Fruit fly (Drosophila melanogaster) whole organism, embryonic: ENCODE data around the gene chic.
A peak's percentile ranks its signal among the peaks of the same experiment; 100 is the strongest.

Experiments used
- Abd-B ChIP-seq: fragments of 200-800 bp; sonication (Bioruptor generic); optimal IDR thresholded peaks from 2 replicates; lab custom pipeline; 2018; ENCODE audit warnings: missing biosample characterization, mild to moderate bottlenecking, missing genetic modification characterization, moderate library complexity
- Ada2b ChIP-seq: fragments of 200-800 bp; sonication (Bioruptor generic); IDR thresholded peaks from 2 replicates; pipeline ENCODE4 v1.3.6; 2022; ENCODE audit warnings: missing biosample characterization, missing genetic modification characterization
- Aef1 ChIP-seq: fragments of 200-800 bp; sonication (Bioruptor generic); IDR thresholded peaks from 3 replicates; pipeline ENCODE4 v1.3.6; 2022; ENCODE audit warnings: missing biosample characterization, missing genetic modification characterization
- Atf6 ChIP-seq: fragments of 200-800 bp; sonication (Bioruptor generic); IDR thresholded peaks from 2 replicates; pipeline ENCODE4 v1.3.6; 2022; ENCODE audit warnings: missing biosample characterization, missing genetic modification characterization
- B-H2 ChIP-seq: fragments of 200-800 bp; sonication (Bioruptor generic); optimal IDR thresholded peaks from 2 replicates; lab custom pipeline; 2018; ENCODE audit warnings: missing biosample characterization, mild to moderate bottlenecking, missing genetic modification characterization
- CG10366 ChIP-seq: fragments of 200-800 bp; sonication (Bioruptor generic); IDR thresholded peaks from 2 replicates; pipeline ENCODE4 v1.3.6; 2022; ENCODE audit warnings: missing biosample characterization, missing genetic modification characterization
- CG10543 ChIP-seq: fragments of 200-800 bp; sonication (Bioruptor generic); optimal IDR thresholded peaks from 3 replicates; lab custom pipeline; 2017; ENCODE audit warnings: missing biosample characterization, mild to moderate bottlenecking, missing genetic modification characterization, moderate library complexity
- CG10654 ChIP-seq: fragments of 200-800 bp; sonication (Bioruptor generic); optimal IDR thresholded peaks from 2 replicates; lab custom pipeline; 2016; ENCODE audit warnings: missing biosample characterization, missing genetic modification characterization
- CG10979 ChIP-seq: fragments of 200-800 bp; sonication (Bioruptor generic); optimal IDR thresholded peaks from 2 replicates; lab custom pipeline; 2018; ENCODE audit warnings: missing biosample characterization, mild to moderate bottlenecking, missing genetic modification characterization, moderate library complexity
- CG12299 ChIP-seq: fragments of 200-800 bp; sonication (Bioruptor generic); optimal IDR thresholded peaks from 2 replicates; lab custom pipeline; 2018; ENCODE audit warnings: missing biosample characterization, mild to moderate bottlenecking, missing genetic modification characterization
- CG1233 ChIP-seq: fragments of 200-800 bp; sonication (Bioruptor generic); optimal IDR thresholded peaks from 4 replicates; lab custom pipeline; 2018; ENCODE audit warnings: missing biosample characterization, mild to moderate bottlenecking, missing genetic modification characterization
- CG12659 ChIP-seq: fragments of 200-800 bp; sonication (Bioruptor generic); optimal IDR thresholded peaks from 3 replicates; lab custom pipeline; 2017; ENCODE audit warnings: mild to moderate bottlenecking, missing biosample characterization, missing genetic modification reagents, missing genetic modification characterization
- CG13624 ChIP-seq: fragments of 200-800 bp; sonication (Bioruptor generic); optimal IDR thresholded peaks from 2 replicates; lab custom pipeline; 2016; ENCODE audit warnings: missing biosample characterization, missing genetic modification characterization
- CG14710 ChIP-seq: fragments of 200-800 bp; sonication (Bioruptor generic); optimal IDR thresholded peaks from 3 replicates; lab custom pipeline; 2019; ENCODE audit warnings: missing biosample characterization, mild to moderate bottlenecking, missing genetic modification characterization, moderate library complexity
- CG15269 ChIP-seq: fragments of 200-800 bp; sonication (Bioruptor generic); optimal IDR thresholded peaks from 2 replicates; lab custom pipeline; 2018; ENCODE audit warnings: missing biosample characterization, mild to moderate bottlenecking, missing genetic modification characterization, moderate library complexity
- CG1647 ChIP-seq: fragments of 200-800 bp; sonication (Bioruptor generic); optimal IDR thresholded peaks from 3 replicates; lab custom pipeline; 2016; ENCODE audit warnings: missing biosample characterization, missing genetic modification characterization
- CG17359 ChIP-seq: fragments of 200-800 bp; sonication (Bioruptor generic); optimal IDR thresholded peaks from 3 replicates; lab custom pipeline; 2018; ENCODE audit warnings: missing biosample characterization, mild to moderate bottlenecking, missing genetic modification characterization, moderate library complexity
- CG17361 ChIP-seq: fragments of 200-800 bp; sonication (Bioruptor generic); IDR thresholded peaks from 3 replicates; pipeline ENCODE4 v1.3.6; 2022; ENCODE audit warnings: missing biosample characterization, missing genetic modification characterization
- CG18262 ChIP-seq: fragments of 200-800 bp; optimal IDR thresholded peaks from 3 replicates; lab custom pipeline; 2019; ENCODE audit warnings: missing biosample characterization, mild to moderate bottlenecking, missing genetic modification characterization, moderate library complexity
- CG30403 ChIP-seq: fragments of 200-800 bp; sonication (Bioruptor generic); optimal IDR thresholded peaks from 3 replicates; lab custom pipeline; 2016; ENCODE audit warnings: missing biosample characterization, missing genetic modification characterization
- CG3065 ChIP-seq: fragments of 200-800 bp; sonication (Bioruptor generic); optimal IDR thresholded peaks from 2 replicates; lab custom pipeline; 2016; ENCODE audit warnings: missing biosample characterization, missing genetic modification characterization
- CG32532 ChIP-seq: fragments of 200-800 bp; sonication (Bioruptor generic); IDR thresholded peaks from 2 replicates; pipeline ENCODE4 v1.3.6; 2022; ENCODE audit warnings: missing biosample characterization, missing genetic modification characterization
- CG3995 ChIP-seq: fragments of 200-800 bp; sonication (Bioruptor generic); optimal IDR thresholded peaks from 3 replicates; lab custom pipeline; 2016; ENCODE audit warnings: missing biosample characterization, missing genetic modification characterization
- CG4820 ChIP-seq: fragments of 200-800 bp; sonication (Bioruptor generic); optimal IDR thresholded peaks from 3 replicates; lab custom pipeline; 2016; ENCODE audit warnings: missing biosample characterization, missing genetic modification characterization
- CG7357 ChIP-seq: fragments of 200-800 bp; sonication (Bioruptor generic); IDR thresholded peaks from 3 replicates; pipeline ENCODE4 v1.3.6; 2022; ENCODE audit warnings: missing biosample characterization, missing genetic modification characterization
- CG8290 ChIP-seq, 3 experiments: fragments of 200-800 bp; sonication (Bioruptor generic); optimal IDR thresholded peaks; 2 replicates each; lab custom pipeline; 2016 to 2019; ENCODE audit warnings: missing biosample characterization in 3 of 3, missing genetic modification characterization in 3 of 3, mild to moderate bottlenecking in 2 of 3, moderate library complexity in 1 of 3
- CG8944 ChIP-seq: fragments of 200-800 bp; sonication (Bioruptor generic); optimal IDR thresholded peaks from 3 replicates; lab custom pipeline; 2016; ENCODE audit warnings: missing biosample characterization, missing genetic modification characterization
- CTCF ChIP-seq: fragments of 200-800 bp; sonication (Bioruptor generic); optimal IDR thresholded peaks from 2 replicates; lab custom pipeline; 2017; ENCODE audit warnings: missing biosample characterization, mild to moderate bottlenecking, missing genetic modification characterization, moderate library complexity
- Elba2 ChIP-seq: fragments of 200-800 bp; sonication (Bioruptor generic); optimal IDR thresholded peaks from 3 replicates; lab custom pipeline; 2016; ENCODE audit warnings: missing biosample characterization, missing genetic modification characterization
- Ets65A ChIP-seq: fragments of 200-800 bp; sonication (Bioruptor generic); peaks from one replicate; lab custom pipeline; 2016; ENCODE audit warnings: missing biosample characterization, missing genetic modification characterization
- Ets97D ChIP-seq: fragments of 200-800 bp; sonication (Bioruptor generic); optimal IDR thresholded peaks from 3 replicates; lab custom pipeline; 2016; ENCODE audit warnings: missing biosample characterization, missing genetic modification characterization
- H15 ChIP-seq: fragments of 200-800 bp; sonication (Bioruptor generic); IDR thresholded peaks from 3 replicates; pipeline ENCODE4 v1.3.6; 2022; ENCODE audit warnings: missing biosample characterization, missing genetic modification characterization
- Hr51 ChIP-seq, 2 experiments: fragments of 200-800 bp; sonication (Bioruptor generic); optimal IDR thresholded peaks; 2 replicates in 1 of 2; 3 replicates in 1 of 2; lab custom pipeline; 2016 to 2018; ENCODE audit warnings: missing biosample characterization in 2 of 2, missing genetic modification characterization in 2 of 2, mild to moderate bottlenecking in 1 of 2, moderate library complexity in 1 of 2
- MBD-R2 ChIP-seq: fragments of 200-800 bp; sonication (Bioruptor generic); IDR thresholded peaks from 2 replicates; pipeline ENCODE4 v1.3.6; 2022; ENCODE audit warnings: missing biosample characterization, missing genetic modification characterization
- bcd ChIP-seq: fragments of 200-800 bp; sonication (Bioruptor generic); optimal IDR thresholded peaks from 2 replicates; lab custom pipeline; 2017; ENCODE audit warnings: missing biosample characterization, mild to moderate bottlenecking, missing genetic modification characterization
- bowl ChIP-seq: fragments of 200-800 bp; sonication (Bioruptor generic); IDR thresholded peaks from 2 replicates; pipeline ENCODE4 v1.3.6; 2022; ENCODE audit warnings: missing biosample characterization, missing genetic modification characterization
- chif ChIP-seq, 2 experiments: fragments of 200-800 bp; sonication (Bioruptor generic); optimal IDR thresholded peaks; 3 replicates each; lab custom pipeline; 2016; ENCODE audit warnings: missing biosample characterization in 2 of 2, missing genetic modification characterization in 2 of 2
- danr ChIP-seq: fragments of 200-800 bp; sonication (Bioruptor generic); IDR thresholded peaks from 2 replicates; pipeline ENCODE4 v1.3.6; 2022; ENCODE audit warnings: missing biosample characterization, missing genetic modification characterization
- hbn ChIP-seq: fragments of 200-800 bp; sonication (Bioruptor generic); IDR thresholded peaks from 2 replicates; pipeline ENCODE4 v1.3.6; 2022; ENCODE audit warnings: missing biosample characterization, missing genetic modification characterization; ENCODE audit not compliant: partially characterized antibody
- jigr1 ChIP-seq: fragments of 200-800 bp; sonication (Bioruptor generic); IDR thresholded peaks from 3 replicates; pipeline ENCODE4 v1.3.6; 2022; ENCODE audit warnings: missing biosample characterization, missing genetic modification characterization
- kah ChIP-seq: fragments of 200-800 bp; sonication (Bioruptor generic); optimal IDR thresholded peaks from 2 replicates; lab custom pipeline; 2018; ENCODE audit warnings: missing biosample characterization, mild to moderate bottlenecking, missing genetic modification characterization
- lbe ChIP-seq: fragments of 200-800 bp; sonication (Bioruptor generic); optimal IDR thresholded peaks from 2 replicates; lab custom pipeline; 2016; ENCODE audit warnings: missing biosample characterization, mild to moderate bottlenecking, missing genetic modification characterization
- lmd ChIP-seq: fragments of 200-800 bp; sonication (Bioruptor generic); IDR thresholded peaks from 2 replicates; pipeline ENCODE4 v1.3.6; 2022; ENCODE audit warnings: missing biosample characterization, missing genetic modification characterization
- luna ChIP-seq: fragments of 200-800 bp; sonication (Bioruptor generic); optimal IDR thresholded peaks from 2 replicates; lab custom pipeline; 2016; ENCODE audit warnings: missing biosample characterization, missing genetic modification characterization
- nerfin-1 ChIP-seq: fragments of 200-800 bp; sonication (Bioruptor generic); optimal IDR thresholded peaks from 3 replicates; lab custom pipeline; 2019; ENCODE audit warnings: missing biosample characterization, mild to moderate bottlenecking, missing genetic modification characterization, moderate library complexity
- odd ChIP-seq: fragments of 200-800 bp; sonication (Bioruptor generic); optimal IDR thresholded peaks from 2 replicates; lab custom pipeline; 2017; ENCODE audit warnings: missing biosample characterization, mild to moderate bottlenecking, missing genetic modification characterization
- sens ChIP-seq: fragments of 200-800 bp; sonication (Bioruptor generic); peaks from one replicate; lab custom pipeline; 2016; ENCODE audit warnings: missing biosample characterization, missing genetic modification characterization
- sr ChIP-seq: fragments of 200-800 bp; sonication (Bioruptor generic); IDR thresholded peaks from 3 replicates; pipeline ENCODE4 v1.3.6; 2022; ENCODE audit warnings: missing biosample characterization, missing genetic modification characterization
- tx ChIP-seq: fragments of 200-800 bp; sonication (Bioruptor generic); optimal IDR thresholded peaks from 2 replicates; lab custom pipeline; 2016; ENCODE audit warnings: missing biosample characterization, missing genetic modification characterization
- vvl ChIP-seq: fragments of 200-800 bp; sonication (Bioruptor generic); IDR thresholded peaks from 2 replicates; pipeline ENCODE4 v1.3.6; 2022; ENCODE audit warnings: missing biosample characterization, missing genetic modification characterization

Gene chic

DNA sequence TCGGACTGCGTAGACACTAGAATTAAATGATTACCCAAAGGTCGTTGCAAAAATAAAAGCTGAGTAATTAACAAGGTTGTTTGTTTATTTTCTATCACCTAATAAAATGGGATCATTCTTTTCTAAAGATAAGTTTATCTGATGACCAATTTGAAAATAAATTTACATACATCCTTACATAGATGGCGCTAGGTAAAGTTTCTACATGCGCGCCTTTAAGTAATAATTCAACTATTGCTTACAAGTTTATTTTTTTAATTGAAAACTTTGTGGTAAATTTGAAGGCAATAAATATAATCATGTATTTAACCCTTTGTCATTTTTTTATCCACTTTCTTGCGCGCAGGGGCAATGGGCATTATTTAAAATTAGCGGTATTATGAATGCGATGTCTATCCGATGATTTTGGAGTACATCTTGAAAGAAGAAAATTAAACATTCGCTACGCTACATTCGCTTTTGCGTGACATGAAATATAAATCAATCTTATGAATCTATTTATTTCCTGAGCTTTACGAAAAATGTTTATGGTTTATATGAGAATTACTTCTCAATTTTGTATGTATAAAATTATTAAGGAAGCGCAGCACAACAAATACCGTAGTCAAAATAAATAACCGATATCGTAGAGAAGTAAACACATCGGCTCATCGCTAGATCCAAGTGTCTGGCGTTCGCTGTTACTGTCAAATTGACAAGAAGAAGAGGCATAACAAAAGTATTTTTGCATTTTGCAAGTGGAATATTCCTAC lies 31.9 kb downstream of the chic start, which contains the start of gene CG9044 (continued):
- peak; percentile 74 for TF ChIP-seq CG30403 (GFP tag; lab: Kevin White, UChicago)
- TF ChIP-seq Hr51 (GFP tag; optimal IDR thresholded peaks at IDR 0.05; lab: Kevin White, UChicago): peak in 1 of 2 experiments; percentile 66
- TF ChIP-seq CG12299 (tag; lab: Kevin White, UChicago): peak; percentile 19
- TF ChIP-seq Ets97D (GFP tag; lab: Kevin White, UChicago): peak; percentile 67
- no peak for TF ChIP-seq luna (GFP tag; lab: Kevin White, UChicago)
- no peak for TF ChIP-seq CG3065
- peak; percentile 46 for TF ChIP-seq Elba2 (GFP tag; lab: Kevin White, UChicago)
- 0 out of 3 replicates have a peak, but pooled peaks have one; percentile 23 for TF ChIP-seq jigr1 (GFP tag; lab: Robert Waterston, UW)
- peak; percentile 65 for TF ChIP-seq lbe (GFP tag; lab: Kevin White, UChicago)
- no peak for TF ChIP-seq bowl (GFP tag; lab: Robert Waterston, UW)
- peak; percentile 39 for TF ChIP-seq tx (GFP tag; lab: Kevin White, UChicago)
- TF ChIP-seq kah: no peak
- TF ChIP-seq CTCF (GFP tag; lab: Kevin White, UChicago): peak; percentile 94
- TF ChIP-seq MBD-R2 (GFP tag; lab: Robert Waterston, UW): peak; percentile 75
- peak; percentile 79 for TF ChIP-seq CG12659 (GFP tag; lab: Kevin White, UChicago)
- no peak for TF ChIP-seq CG10543 (GFP tag; lab: Kevin White, UChicago)
- peak; percentile 81 for TF ChIP-seq CG14710 (tag; lab: Kevin White, UChicago)
- TF ChIP-seq CG13624 (GFP tag; lab: Kevin White, UChicago): peak; percentile 37
- no peak for TF ChIP-seq CG15269 (tag; lab: Kevin White, UChicago)
- no peak for TF ChIP-seq odd
- TF ChIP-seq CG10366: 0 out of 2 replicates have a peak, but pooled peaks have one; percentile 40
- no peak for TF ChIP-seq Abd-B (GFP tag; lab: Kevin White, UChicago)
- peak; percentile 39 for TF ChIP-seq CG4820 (GFP tag; lab: Kevin White, UChicago)
- no peak; the same call in 1 of the 3 replicates for TF ChIP-seq CG17361 (GFP tag; lab: Robert Waterston, UW)
- TF ChIP-seq CG8290 (GFP tag; optimal IDR thresholded peaks at IDR 0.05; lab: Kevin White, UChicago): peak; percentile 60
- no peak for TF ChIP-seq CG8290 (tag; optimal IDR thresholded peaks at IDR 0.05; lab: Kevin White, UChicago)
- peak; percentile 1 to 46 for TF ChIP-seq chif (GFP tag; optimal IDR thresholded peaks at IDR 0.05; lab: Kevin White, UChicago)
- TF ChIP-seq Ets65A (GFP tag; lab: Kevin White, UChicago): peak; percentile 98
- TF ChIP-seq CG32532 (GFP tag; lab: Robert Waterston, UW): peak; percentile 62
- no peak for TF ChIP-seq vvl (GFP tag; lab: Robert Waterston, UW)
- TF ChIP-seq CG18262 (tag; lab: Kevin White, UChicago): no peak
- peak; percentile 79 for TF ChIP-seq CG3995 (GFP tag; lab: Kevin White, UChicago)
- no peak for TF ChIP-seq Atf6 (GFP tag; lab: Robert Waterston, UW)
- TF ChIP-seq CG1647 (GFP tag; lab: Kevin White, UChicago): peak; percentile 68
- no peak for TF ChIP-seq B-H2 (GFP tag; lab: Kevin White, UChicago)
- TF ChIP-seq Aef1 (GFP tag; lab: Robert Waterston, UW): peak; percentile 22; the same call in 2 of the 3 replicates
- 0 out of 3 replicates have a peak, but pooled peaks have one; percentile 6 for TF ChIP-seq CG7357 (GFP tag; lab: Robert Waterston, UW)
- TF ChIP-seq nerfin-1 (tag; lab: Kevin White, UChicago): no peak
- peak; percentile 61 for TF ChIP-seq CG8944 (GFP tag; lab: Kevin White, UChicago)
- TF ChIP-seq CG10979 (tag; lab: Kevin White, UChicago): peak; percentile 21
- TF ChIP-seq Ada2b (GFP tag; lab: Robert Waterston, UW): peak; percentile 45; the same call in 1 of the 2 replicates
- no peak for TF ChIP-seq H15 (GFP tag; lab: Robert Waterston, UW)
- peak; percentile 87 for TF ChIP-seq sens
- peak; percentile 86 for TF ChIP-seq hbn (GFP tag; lab: Robert Waterston, UW)
- no peak for TF ChIP-seq danr
- no peak for TF ChIP-seq bcd (GFP tag; lab: Kevin White, UChicago)
- peak; percentile 59; the same call in 1 of the 2 replicates for TF ChIP-seq lmd (GFP tag; lab: Robert Waterston, UW)
- TF ChIP-seq sr (GFP tag; lab: Robert Waterston, UW): no peak
- TF ChIP-seq CG17359 (tag; lab: Kevin White, UChicago): no peak
- TF ChIP-seq CG1233 (GFP tag; lab: Kevin White, UChicago): peak; percentile 39
- peak; percentile 51 for TF ChIP-seq CG10654 (GFP tag; lab: Kevin White, UChicago)
